Worm (Caenorhabditis elegans): ENCODE data around the gene cdc-48.2.

Gene cdc-48.2

DNA sequence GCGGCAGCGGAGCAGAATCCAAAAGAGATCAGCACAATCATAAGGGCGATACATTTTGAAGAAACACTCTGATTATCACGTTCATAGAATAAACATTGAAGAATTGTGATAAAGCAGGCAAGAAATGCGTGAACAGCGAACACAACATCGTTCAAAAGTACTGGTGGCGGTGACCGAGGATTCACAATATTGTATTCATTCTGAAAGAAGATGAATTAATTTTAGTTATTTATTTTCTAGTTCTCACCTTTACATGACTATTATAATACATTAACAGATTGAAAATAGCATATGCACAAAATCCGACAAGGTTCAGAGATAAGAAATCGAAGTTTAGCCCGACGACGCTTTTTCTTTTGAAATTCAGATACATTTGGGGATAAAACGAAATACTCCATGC, 2.3 kb upstream of the cdc-48.2 start:
- TF ChIP-seq pha-4 (tag; optimal IDR thresholded peaks at IDR 0.05) (no peak), unc-62 (GFP tag; optimal IDR thresholded peaks at IDR 0.05) (no peak), elt-1 (tag; optimal IDR thresholded peaks at IDR 0.05) (no peak), ceh-82 (tag; optimal IDR thresholded peaks at IDR 0.05) (no peak), ZK546.5 (tag; optimal IDR thresholded peaks at IDR 0.05) (no peak), hmg-11 (tag; optimal IDR thresholded peaks at IDR 0.05) (no peak), skn-1 (tag; optimal IDR thresholded peaks at IDR 0.05) (no peak), elt-2 (tag; optimal IDR thresholded peaks at IDR 0.05) (no peak), daf-12 (tag; optimal IDR thresholded peaks at IDR 0.05) (no peak), ceh-16 (tag; optimal IDR thresholded peaks at IDR 0.05) (no peak), nhr-237 (tag; optimal IDR thresholded peaks at IDR 0.05) (no peak)

- TF ChIP-seq ceh-16 (tag; optimal IDR thresholded peaks at IDR 0.05) = no peak
- TF ChIP-seq pha-4 (tag; optimal IDR thresholded peaks at IDR 0.05) = peak; percentile 30
- TF ChIP-seq zag-1 (tag; optimal IDR thresholded peaks at IDR 0.05) = no peak
Observed at ce11 chrII:8136818-8137217, 1.5 kb upstream of the cdc-48.2 start, which contains the start of gene ctns-1. Gene ctns-1, minus strand, starts transcription at chrII:8136918.

DNA sequence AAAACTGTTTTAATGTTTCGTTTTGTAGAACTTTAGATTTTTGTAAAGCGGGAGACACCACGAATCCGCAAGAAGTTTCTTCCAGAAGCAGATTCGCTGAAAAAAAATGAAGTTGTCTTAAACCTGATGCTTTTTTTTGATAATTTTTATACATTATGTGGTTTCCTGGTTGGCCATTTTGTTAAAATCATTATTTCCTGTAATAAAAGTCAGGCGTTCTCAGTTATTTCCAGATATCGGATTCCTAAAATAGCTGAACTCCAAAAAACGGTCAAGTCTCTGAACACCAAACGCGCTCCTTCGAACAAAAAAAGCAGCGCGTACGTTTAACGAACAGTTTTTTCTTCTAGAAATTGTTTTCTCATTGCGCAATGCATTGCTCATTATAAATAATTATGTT, 917 bp upstream of the cdc-48.2 start:
- TF ChIP-seq nhr-67 (tag; optimal IDR thresholded peaks at IDR 0.05) (no peak), snpc-4 (tag; optimal IDR thresholded peaks at IDR 0.05) (peak; percentile 14), pha-4 (tag; optimal IDR thresholded peaks at IDR 0.05) (peak; percentile 53), nfya-1 (tag; optimal IDR thresholded peaks at IDR 0.05; ENCODE audit: insufficient read depth) (peak; percentile 26), lin-15B (tag; optimal IDR thresholded peaks at IDR 0.05) (peak; percentile 31), nhr-25 (tag; optimal IDR thresholded peaks at IDR 0.05) (peak; percentile 16), lin-39 (tag; optimal IDR thresholded peaks at IDR 0.05) (no peak), ceh-28 (tag; optimal IDR thresholded peaks at IDR 0.05) (no peak)

ce11 chrII:8141135-8141534, 2.8 kb downstream of the cdc-48.2 start:
- TF ChIP-seq ama-1 (optimal IDR thresholded peaks at IDR 0.05) = no peak
- no peak for TF ChIP-seq elt-2 (tag; optimal IDR thresholded peaks at IDR 0.05)
- TF ChIP-seq nhr-76 (tag; optimal IDR thresholded peaks at IDR 0.05) = no peak
- TF ChIP-seq zag-1 (tag; optimal IDR thresholded peaks at IDR 0.05) = no peak
- TF ChIP-seq lsy-12 (tag; optimal IDR thresholded peaks at IDR 0.05) = no peak
- TF ChIP-seq ceh-28 (tag; optimal IDR thresholded peaks at IDR 0.05) = no peak
- TF ChIP-seq pqm-1 (tag; optimal IDR thresholded peaks at IDR 0.05) = no peak
- no peak for TF ChIP-seq fos-1 (tag; optimal IDR thresholded peaks at IDR 0.05)
- TF ChIP-seq lin-39 (tag; optimal IDR thresholded peaks at IDR 0.05) = no peak
- no peak for TF ChIP-seq ceh-9 (tag; optimal IDR thresholded peaks at IDR 0.05)
- TF ChIP-seq nhr-23 (tag; optimal IDR thresholded peaks at IDR 0.05) = no peak
- no peak for TF ChIP-seq lin-15B (tag; optimal IDR thresholded peaks at IDR 0.05)
- TF ChIP-seq nhr-12 (tag; optimal IDR thresholded peaks at IDR 0.05) = no peak
- no peak for TF ChIP-seq nhr-25 (tag; optimal IDR thresholded peaks at IDR 0.05)
- no peak for TF ChIP-seq jun-1 (tag; optimal IDR thresholded peaks at IDR 0.05)
- no peak for TF ChIP-seq ceh-16 (tag; optimal IDR thresholded peaks at IDR 0.05)
- no peak for TF ChIP-seq pha-4 (tag; optimal IDR thresholded peaks at IDR 0.05)
- TF ChIP-seq mdl-1 (tag; optimal IDR thresholded peaks at IDR 0.05) = no peak
- no peak for TF ChIP-seq nhr-11 (tag; optimal IDR thresholded peaks at IDR 0.05)
- TF ChIP-seq tbx-2 (tag; optimal IDR thresholded peaks at IDR 0.05) = no peak

DNA sequence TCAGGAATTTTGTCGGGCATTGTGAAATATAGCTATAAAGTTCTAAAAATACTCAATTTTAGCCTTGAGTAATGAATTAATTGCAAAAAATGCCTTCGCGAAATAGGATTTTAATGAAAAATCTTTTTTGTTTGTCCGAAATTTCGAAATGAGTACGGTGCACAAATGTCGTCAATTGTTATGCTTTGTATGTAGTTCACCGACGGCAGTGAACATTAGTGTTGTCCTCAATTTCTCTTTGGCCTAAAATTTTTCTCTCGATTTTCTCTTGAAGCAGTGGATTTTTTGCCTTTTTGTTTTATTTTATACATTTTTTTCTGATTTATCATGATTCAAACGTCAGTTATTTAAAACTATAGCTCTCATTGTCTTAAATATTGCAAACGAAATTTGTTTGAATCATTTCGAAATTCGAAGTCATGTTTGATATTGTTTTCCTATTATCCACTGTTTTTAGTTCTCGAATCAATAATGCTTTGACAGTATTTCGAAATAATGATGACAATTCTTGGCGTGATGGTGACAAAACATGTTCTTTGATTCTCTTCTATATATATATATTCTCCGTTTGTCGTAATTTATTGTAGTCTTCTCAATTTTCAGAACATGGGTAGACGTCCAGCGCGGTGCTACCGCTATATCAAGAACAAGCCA, 5.1 kb downstream of the cdc-48.2 start, which contains the start of the genes ints-11 and rpl-10:
ints-11 (minus strand) TSS at position 201 of the 654 bp plus-strand sequence.
rpl-10 (plus strand) TSS at position 604 of the 654 bp plus-strand sequence.
- no peak for TF ChIP-seq nhr-237 (tag; optimal IDR thresholded peaks at IDR 0.05)
- no peak for TF ChIP-seq fos-1 (tag; optimal IDR thresholded peaks at IDR 0.05)
- peak; percentile 29 for TF ChIP-seq lin-39 (tag; optimal IDR thresholded peaks at IDR 0.05)
- TF ChIP-seq nhr-11 (tag; optimal IDR thresholded peaks at IDR 0.05) = no peak
- no peak for TF ChIP-seq ama-1 (optimal IDR thresholded peaks at IDR 0.05)
- TF ChIP-seq elt-3 (tag; optimal IDR thresholded peaks at IDR 0.05) = no peak
- no peak for TF ChIP-seq nhr-76 (tag; optimal IDR thresholded peaks at IDR 0.05)
- no peak for TF ChIP-seq nhr-67 (tag; optimal IDR thresholded peaks at IDR 0.05)
- no peak for TF ChIP-seq jun-1 (tag; optimal IDR thresholded peaks at IDR 0.05)
- no peak for TF ChIP-seq mdl-1 (tag; optimal IDR thresholded peaks at IDR 0.05)
- no peak for TF ChIP-seq nhr-12 (tag; optimal IDR thresholded peaks at IDR 0.05)
- no peak for TF ChIP-seq egl-5 (tag; optimal IDR thresholded peaks at IDR 0.05)
- TF ChIP-seq tbx-2 (tag; optimal IDR thresholded peaks at IDR 0.05) = no peak
- no peak for TF ChIP-seq ceh-9 (tag; optimal IDR thresholded peaks at IDR 0.05)
- TF ChIP-seq daf-12 (tag; optimal IDR thresholded peaks at IDR 0.05) = no peak
- TF ChIP-seq fkh-2 (tag; optimal IDR thresholded peaks at IDR 0.05) = no peak
- no peak for TF ChIP-seq ceh-16 (tag; optimal IDR thresholded peaks at IDR 0.05)
- no peak for TF ChIP-seq elt-1 (tag; optimal IDR thresholded peaks at IDR 0.05)
- TF ChIP-seq elt-2 (tag; optimal IDR thresholded peaks at IDR 0.05) = peak; percentile 31
- TF ChIP-seq lin-15B (tag; optimal IDR thresholded peaks at IDR 0.05) = peak; percentile 84
- no peak for TF ChIP-seq nhr-77 (tag; optimal IDR thresholded peaks at IDR 0.05)
- TF ChIP-seq nhr-28 (tag; optimal IDR thresholded peaks at IDR 0.05) = no peak
- TF ChIP-seq mml-1 (tag; optimal IDR thresholded peaks at IDR 0.05) = no peak
- TF ChIP-seq ceh-28 (tag; optimal IDR thresholded peaks at IDR 0.05) = no peak
- TF ChIP-seq nhr-23 (tag; optimal IDR thresholded peaks at IDR 0.05) = peak; percentile 71
- no peak for TF ChIP-seq egl-27 (tag; optimal IDR thresholded peaks at IDR 0.05)
- no peak for TF ChIP-seq nhr-43 (tag; optimal IDR thresholded peaks at IDR 0.05; ENCODE audit: poor library complexity, severe bottlenecking)
- TF ChIP-seq zag-1 (tag; optimal IDR thresholded peaks at IDR 0.05) = no peak
- TF ChIP-seq R02D3.7 (tag; optimal IDR thresholded peaks at IDR 0.05) = no peak
- no peak for TF ChIP-seq eor-1 (tag; optimal IDR thresholded peaks at IDR 0.05)
- no peak for TF ChIP-seq ceh-82 (tag; optimal IDR thresholded peaks at IDR 0.05)
- TF ChIP-seq nfya-1 (tag; optimal IDR thresholded peaks at IDR 0.05; ENCODE audit: insufficient read depth) = peak; percentile 86
- no peak for TF ChIP-seq unc-62 (GFP tag; optimal IDR thresholded peaks at IDR 0.05)
